Fruit fly (Drosophila melanogaster) whole organism, prepupa: ENCODE data around the gene CG7872.

ENCODE experiments used
- Blimp-1 ChIP-seq: fragments of 200-800 bp; sonication (Bioruptor generic); optimal IDR thresholded peaks from 3 replicates; lab custom pipeline; 2017; ENCODE audit warnings: missing biosample characterization, missing genetic modification characterization, mild to moderate bottlenecking, moderate library complexity, missing genetic modification reagents
- CG10669 ChIP-seq: fragments of 200-800 bp; sonication (Bioruptor generic); optimal IDR thresholded peaks from 3 replicates; lab custom pipeline; 2018; ENCODE audit warnings: missing biosample characterization, mild to moderate bottlenecking, missing genetic modification characterization, moderate library complexity
- CG11762 ChIP-seq: fragments of 200-800 bp; sonication (Bioruptor generic); optimal IDR thresholded peaks from 3 replicates; lab custom pipeline; 2016; ENCODE audit warnings: missing biosample characterization, missing genetic modification characterization; ENCODE audit not compliant: insufficient read depth
- CG15336 ChIP-seq: fragments of 200-800 bp; sonication (Bioruptor generic); IDR thresholded peaks from 2 replicates; pipeline ENCODE4 v1.3.6; 2022; ENCODE audit warnings: missing biosample characterization, missing genetic modification characterization
- CG1621 ChIP-seq: fragments of 200-800 bp; sonication (Bioruptor generic); optimal IDR thresholded peaks from 3 replicates; lab custom pipeline; 2018; ENCODE audit warnings: missing biosample characterization, mild to moderate bottlenecking, missing genetic modification characterization
- CG16779 ChIP-seq: fragments of 200-800 bp; sonication (Bioruptor generic); optimal IDR thresholded peaks from 3 replicates; lab custom pipeline; 2017; ENCODE audit warnings: missing biosample characterization, mild to moderate bottlenecking, missing genetic modification characterization
- CG31627 ChIP-seq: fragments of 200-800 bp; sonication (Bioruptor generic); optimal IDR thresholded peaks from 3 replicates; lab custom pipeline; 2016; ENCODE audit warnings: missing biosample characterization, missing genetic modification characterization
- CG34406 ChIP-seq: fragments of 200-800 bp; sonication (Bioruptor generic); optimal IDR thresholded peaks from 3 replicates; lab custom pipeline; 2016; ENCODE audit warnings: missing biosample characterization, missing genetic modification characterization
- CG3919 ChIP-seq: fragments of 200-800 bp; sonication (Bioruptor generic); optimal IDR thresholded peaks from 3 replicates; lab custom pipeline; 2016; ENCODE audit warnings: missing biosample characterization, missing genetic modification characterization
- CG4318 ChIP-seq: fragments of 200-800 bp; sonication (Bioruptor generic); optimal IDR thresholded peaks from 3 replicates; lab custom pipeline; 2017; ENCODE audit warnings: missing biosample characterization, mild to moderate bottlenecking, missing genetic modification characterization
- CG6163 ChIP-seq: fragments of 200-800 bp; sonication (Bioruptor generic); IDR thresholded peaks from 3 replicates; pipeline ENCODE4 v1.3.6; 2022; ENCODE audit warnings: missing biosample characterization, missing genetic modification characterization
- CG6276 ChIP-seq: fragments of 200-800 bp; sonication (Bioruptor generic); optimal IDR thresholded peaks from 2 replicates; lab custom pipeline; 2017; ENCODE audit warnings: missing biosample characterization, mild to moderate bottlenecking, missing genetic modification characterization
- CG6792 ChIP-seq: fragments of 200-800 bp; sonication (Bioruptor generic); optimal IDR thresholded peaks from 3 replicates; lab custom pipeline; 2016; ENCODE audit warnings: missing biosample characterization, missing genetic modification characterization
- CG6808 ChIP-seq: fragments of 200-800 bp; sonication (Bioruptor generic); optimal IDR thresholded peaks from 3 replicates; lab custom pipeline; 2017; ENCODE audit warnings: missing biosample characterization, missing genetic modification characterization, mild to moderate bottlenecking, moderate library complexity, missing genetic modification reagents
- CG7368 ChIP-seq: fragments of 200-800 bp; sonication (Bioruptor generic); optimal IDR thresholded peaks from 3 replicates; lab custom pipeline; 2016; ENCODE audit warnings: missing biosample characterization, missing genetic modification characterization
- CG8119 ChIP-seq: fragments of 200-800 bp; sonication (Bioruptor generic); IDR thresholded peaks from 3 replicates; pipeline ENCODE4 v1.3.6; 2022; ENCODE audit warnings: missing biosample characterization, missing genetic modification characterization
- Eip78C ChIP-seq: fragments of 200-800 bp; sonication (Bioruptor generic); peaks from one replicate; lab custom pipeline; 2016; ENCODE audit warnings: missing biosample characterization, missing genetic modification characterization
- Gug ChIP-seq: fragments of 200-800 bp; sonication (Bioruptor generic); IDR thresholded peaks from 2 replicates; pipeline ENCODE4 v1.3.6; 2022; ENCODE audit warnings: missing biosample characterization, missing genetic modification characterization
- Hr39 ChIP-seq: fragments of 200-800 bp; sonication (Bioruptor generic); optimal IDR thresholded peaks from 2 replicates; lab custom pipeline; 2016; ENCODE audit warnings: missing biosample characterization, missing genetic modification characterization
- Hr4 ChIP-seq: fragments of 200-800 bp; sonication (Bioruptor generic); optimal IDR thresholded peaks from 3 replicates; lab custom pipeline; 2016; ENCODE audit warnings: missing biosample characterization, missing genetic modification characterization
- Lpt ChIP-seq: fragments of 200-800 bp; sonication (Bioruptor generic); optimal IDR thresholded peaks from 3 replicates; lab custom pipeline; 2016; ENCODE audit warnings: missing biosample characterization, missing genetic modification characterization
- Met ChIP-seq: fragments of 200-800 bp; sonication (Bioruptor generic); optimal IDR thresholded peaks from 3 replicates; lab custom pipeline; 2016; ENCODE audit warnings: missing biosample characterization, missing genetic modification characterization
- OdsH ChIP-seq: fragments of 200-800 bp; sonication (Bioruptor generic); optimal IDR thresholded peaks from 3 replicates; lab custom pipeline; 2016; ENCODE audit warnings: missing biosample characterization, missing genetic modification characterization
- Smox ChIP-seq: fragments of 200-800 bp; sonication (Bioruptor generic); optimal IDR thresholded peaks from 3 replicates; lab custom pipeline; 2016; ENCODE audit warnings: missing biosample characterization, missing genetic modification characterization
- Sox102F ChIP-seq: fragments of 200-800 bp; sonication (Bioruptor generic); optimal IDR thresholded peaks from 2 replicates; lab custom pipeline; 2016; ENCODE audit warnings: missing biosample characterization, mild to moderate bottlenecking, missing genetic modification characterization
- Sox14 ChIP-seq: fragments of 200-800 bp; sonication (Bioruptor generic); optimal IDR thresholded peaks from 3 replicates; lab custom pipeline; 2016; ENCODE audit warnings: missing biosample characterization, missing genetic modification characterization
- acj6 ChIP-seq: fragments of 200-800 bp; sonication (Bioruptor generic); optimal IDR thresholded peaks from 3 replicates; lab custom pipeline; 2016; ENCODE audit warnings: missing biosample characterization, missing genetic modification characterization
- cyc ChIP-seq: fragments of 200-800 bp; sonication (Bioruptor generic); optimal IDR thresholded peaks from 3 replicates; lab custom pipeline; 2016; ENCODE audit warnings: missing biosample characterization, missing genetic modification characterization
- dsx ChIP-seq: fragments of 200-800 bp; optimal IDR thresholded peaks from 3 replicates; lab custom pipeline; 2019; ENCODE audit warnings: missing biosample characterization, mild to moderate bottlenecking, missing genetic modification characterization, moderate library complexity; ENCODE audit not compliant: poor library complexity, severe bottlenecking
- eg ChIP-seq: fragments of 200-800 bp; sonication (Bioruptor generic); IDR thresholded peaks from 3 replicates; pipeline ENCODE4 v1.3.6; 2022; ENCODE audit warnings: missing biosample characterization, missing genetic modification characterization
- esn ChIP-seq: fragments of 200-800 bp; sonication (Bioruptor generic); optimal IDR thresholded peaks from 2 replicates; lab custom pipeline; 2016; ENCODE audit warnings: missing biosample characterization, mild to moderate bottlenecking, missing genetic modification characterization, moderate library complexity
- fd59A ChIP-seq: fragments of 200-800 bp; sonication (Bioruptor generic); optimal IDR thresholded peaks from 2 replicates; lab custom pipeline; 2017; ENCODE audit warnings: missing biosample characterization, mild to moderate bottlenecking, missing genetic modification characterization, missing genetic modification reagents
- fd85E ChIP-seq: fragments of 200-800 bp; sonication (Bioruptor generic); optimal IDR thresholded peaks from 3 replicates; lab custom pipeline; 2016; ENCODE audit warnings: missing biosample characterization, missing genetic modification characterization
- lz ChIP-seq: fragments of 200-800 bp; sonication (Bioruptor generic); optimal IDR thresholded peaks from 3 replicates; lab custom pipeline; 2016; ENCODE audit warnings: missing biosample characterization, missing genetic modification characterization
- net ChIP-seq: fragments of 200-800 bp; sonication (Bioruptor generic); optimal IDR thresholded peaks from 3 replicates; lab custom pipeline; 2016; ENCODE audit warnings: missing biosample characterization, missing genetic modification characterization
- pdm3 ChIP-seq: fragments of 200-800 bp; sonication (Bioruptor generic); optimal IDR thresholded peaks from 3 replicates; lab custom pipeline; 2016; ENCODE audit warnings: missing biosample characterization, missing genetic modification characterization
- salr ChIP-seq, 2 experiments: fragments of 200-800 bp; sonication (Bioruptor generic); optimal IDR thresholded peaks; 3 replicates each; lab custom pipeline; 2016 to 2018; ENCODE audit warnings: missing biosample characterization in 2 of 2, missing genetic modification characterization in 2 of 2, mild to moderate bottlenecking in 1 of 2
- spab ChIP-seq: fragments of 200-800 bp; sonication (Bioruptor generic); optimal IDR thresholded peaks from 2 replicates; lab custom pipeline; 2017; ENCODE audit warnings: missing biosample characterization, mild to moderate bottlenecking, missing genetic modification characterization, missing genetic modification reagents
- ss ChIP-seq, 2 experiments: fragments of 200-800 bp; sonication (Bioruptor generic); optimal IDR thresholded peaks; 2 replicates in 1 of 2; 3 replicates in 1 of 2; lab custom pipeline; 2017 to 2018; ENCODE audit warnings: mild to moderate bottlenecking in 2 of 2, missing biosample characterization in 2 of 2, missing genetic modification characterization in 2 of 2, moderate library complexity in 1 of 2
- svp ChIP-seq: fragments of 200-800 bp; sonication (Bioruptor generic); peaks from one replicate; lab custom pipeline; 2016; ENCODE audit warnings: missing biosample characterization, missing genetic modification characterization
- topi ChIP-seq: fragments of 200-800 bp; sonication (Bioruptor generic); optimal IDR thresholded peaks from 3 replicates; lab custom pipeline; 2016; ENCODE audit warnings: missing biosample characterization, missing genetic modification characterization
- vri ChIP-seq: fragments of 200-800 bp; sonication (Bioruptor generic); optimal IDR thresholded peaks from 3 replicates; lab custom pipeline; 2016; ENCODE audit warnings: missing biosample characterization, mild to moderate bottlenecking, missing genetic modification characterization

The CG7872 gene

DNA sequence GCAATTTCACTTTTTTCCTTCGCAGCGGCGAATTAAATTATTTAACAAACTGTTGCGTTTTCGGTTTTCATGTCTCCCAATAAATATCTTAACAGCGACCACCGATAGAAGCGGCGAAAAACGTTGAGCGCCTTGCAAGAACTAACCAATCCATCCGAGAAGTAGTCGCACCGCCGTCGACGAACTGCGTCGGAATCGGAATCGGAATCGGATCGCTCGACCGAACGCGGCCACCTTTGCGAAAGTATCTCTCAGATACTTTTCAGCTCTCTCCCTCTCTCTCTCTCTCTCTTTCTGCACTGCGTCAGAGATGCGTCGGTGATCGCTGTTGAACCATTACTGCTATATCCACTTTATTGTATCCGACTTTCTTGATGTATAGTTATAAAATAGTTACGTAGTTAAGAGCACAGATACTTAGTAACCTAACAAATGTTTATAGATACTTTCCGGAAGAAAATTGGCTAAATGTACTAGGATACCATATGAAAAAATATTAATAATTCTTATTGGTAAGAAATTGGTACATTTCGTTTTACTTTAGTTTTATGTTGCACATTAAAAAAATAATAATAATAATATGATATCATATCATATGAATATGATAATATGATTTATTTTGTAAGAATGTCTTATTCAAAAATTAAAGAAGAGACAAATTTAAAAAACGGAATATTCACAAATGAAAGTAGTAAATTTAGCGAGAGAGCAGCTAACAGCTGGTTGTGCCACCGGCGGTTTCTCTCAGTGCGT is 15.6 kb downstream of the CG7872 start, which contains the start of gene Chsy (continued):
- TF ChIP-seq CG7368 (GFP tag; lab: Kevin White, UChicago), result no peak
- TF ChIP-seq CG1621 (tag; lab: Kevin White, UChicago), result no peak
- TF ChIP-seq svp (GFP tag; lab: Kevin White, UChicago), result peak; percentile 86
- TF ChIP-seq Hr39 (GFP tag; lab: Kevin White, UChicago), result no peak
- TF ChIP-seq CG11762 (GFP tag; lab: Kevin White, UChicago), result no peak
- TF ChIP-seq Blimp-1, result no peak
- TF ChIP-seq Smox (GFP tag; lab: Kevin White, UChicago), result no peak
- no peak for TF ChIP-seq fd59A (GFP tag; lab: Kevin White, UChicago)
- TF ChIP-seq cyc, result no peak

DNA sequence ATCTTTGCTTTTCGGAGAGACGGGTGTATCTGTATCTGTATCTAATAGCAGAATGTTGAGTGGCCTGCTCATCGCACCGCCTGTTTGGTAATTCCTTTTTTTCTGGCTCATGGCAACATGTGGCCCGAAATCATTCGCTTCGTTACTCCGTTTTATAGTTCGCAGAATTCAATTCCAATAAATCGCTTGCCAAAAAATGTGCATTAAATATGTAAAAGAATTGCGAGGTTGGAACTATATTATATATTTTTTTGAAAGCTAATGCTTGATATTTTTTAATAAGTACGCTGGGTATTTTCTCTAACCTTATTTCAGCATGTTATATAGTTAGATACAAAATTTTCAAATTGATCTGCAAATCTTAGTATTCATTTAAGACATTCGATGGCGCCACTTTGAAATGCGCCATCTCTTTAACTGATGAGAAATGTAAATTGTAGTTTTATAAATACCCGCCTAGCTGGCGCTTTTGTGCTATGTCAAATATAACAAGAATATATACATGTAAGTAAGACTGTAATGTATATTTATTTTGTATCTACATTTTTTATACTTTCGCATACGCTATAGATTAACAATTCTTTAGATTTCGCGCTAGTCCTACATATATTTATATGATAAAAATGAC is 16.3 kb downstream of the CG7872 start:
- TF ChIP-seq CG34406 (GFP tag; lab: Kevin White, UChicago), result no peak
- TF ChIP-seq svp (GFP tag; lab: Kevin White, UChicago), result peak; percentile 38
- TF ChIP-seq CG6163, result 0 out of 3 replicates have a peak, but pooled peaks have one; percentile 12
- TF ChIP-seq dsx (GFP tag; lab: Kevin White, UChicago), result no peak
- TF ChIP-seq Eip78C, result peak; percentile 53
- TF ChIP-seq CG31627, result peak; percentile 49
- TF ChIP-seq Smox (GFP tag; lab: Kevin White, UChicago), result peak; percentile 13
- peak in 1 of 2 experiments; percentile 6 for TF ChIP-seq ss (GFP tag; optimal IDR thresholded peaks at IDR 0.05; lab: Kevin White, UChicago)
- peak; percentile 55 for TF ChIP-seq Hr39 (GFP tag; lab: Kevin White, UChicago)
- no peak for TF ChIP-seq net
- TF ChIP-seq cyc, result peak; percentile 41
- TF ChIP-seq Met (GFP tag; lab: Kevin White, UChicago), result peak; percentile 19
- peak; percentile 19 for TF ChIP-seq lz

DNA sequence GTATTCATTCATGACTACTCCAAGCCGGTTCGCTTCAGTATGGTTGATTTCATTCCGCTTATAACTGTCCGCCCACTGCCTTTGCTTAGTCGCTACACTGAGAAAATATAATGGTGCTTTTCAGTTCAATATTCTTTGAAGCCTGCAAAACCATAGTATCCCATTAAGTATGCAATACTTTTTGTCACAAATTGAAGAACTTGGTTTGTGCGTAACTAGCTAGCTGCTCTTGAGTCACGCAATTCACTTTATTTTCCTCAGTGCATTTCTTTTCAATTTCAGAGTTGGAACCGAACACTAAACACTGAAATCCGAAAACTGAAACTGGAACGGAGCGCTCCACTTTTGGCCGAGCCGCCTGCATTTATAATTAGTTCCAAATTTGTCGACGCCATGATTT is 21.7 kb downstream of the CG7872 start:
- peak; percentile 24 for TF ChIP-seq Met (GFP tag; lab: Kevin White, UChicago)
- no peak for TF ChIP-seq CG4318 (GFP tag; lab: Kevin White, UChicago)
- TF ChIP-seq CG6808 (GFP tag; lab: Kevin White, UChicago), result no peak
- TF ChIP-seq Gug (GFP tag; lab: Robert Waterston, UW), result no peak; the same call in 1 of the 2 replicates
- peak; percentile 14 for TF ChIP-seq esn (GFP tag; lab: Kevin White, UChicago)
- TF ChIP-seq svp (GFP tag; lab: Kevin White, UChicago), result peak; percentile 65
- TF ChIP-seq CG1621 (tag; lab: Kevin White, UChicago), result no peak
- TF ChIP-seq salr (GFP tag; optimal IDR thresholded peaks at IDR 0.05; lab: Kevin White, UChicago), result no peak
- TF ChIP-seq Hr4 (GFP tag; lab: Kevin White, UChicago), result peak; percentile 67
- peak; percentile 2 for TF ChIP-seq CG31627
- peak; percentile 48; the same call in 2 of the 3 replicates for TF ChIP-seq CG6163
- TF ChIP-seq eg (GFP tag; lab: Robert Waterston, UW), result peak; percentile 77
- TF ChIP-seq topi (GFP tag; lab: Kevin White, UChicago), result peak; percentile 11
- peak; percentile 47 for TF ChIP-seq pdm3 (GFP tag; lab: Kevin White, UChicago)
- TF ChIP-seq CG6276 (GFP tag; lab: Kevin White, UChicago), result peak; percentile 59
- TF ChIP-seq CG6792 (GFP tag; lab: Kevin White, UChicago), result no peak
- peak; percentile 36 for TF ChIP-seq OdsH (GFP tag; lab: Kevin White, UChicago)
- no peak for TF ChIP-seq Sox102F (GFP tag; lab: Kevin White, UChicago)
- TF ChIP-seq fd85E (GFP tag; lab: Kevin White, UChicago), result no peak
- no peak for TF ChIP-seq vri (GFP tag; lab: Kevin White, UChicago)
- TF ChIP-seq CG15336 (GFP tag; lab: Robert Waterston, UW), result peak; percentile 78
- peak; percentile 61 for TF ChIP-seq CG8119 (GFP tag; lab: Robert Waterston, UW)
- TF ChIP-seq acj6 (GFP tag; lab: Kevin White, UChicago), result peak; percentile 17
- TF ChIP-seq ss (GFP tag; optimal IDR thresholded peaks at IDR 0.05; lab: Kevin White, UChicago), result no peak
- TF ChIP-seq cyc, result peak; percentile 33
- no peak for TF ChIP-seq CG10669 (GFP tag; lab: Kevin White, UChicago)
- no peak for TF ChIP-seq CG16779 (tag; lab: Kevin White, UChicago)
- TF ChIP-seq spab (GFP tag; lab: Kevin White, UChicago), result no peak
- TF ChIP-seq CG3919 (GFP tag; lab: Kevin White, UChicago), result peak; percentile 25
- TF ChIP-seq CG11762 (GFP tag; lab: Kevin White, UChicago), result peak; percentile 6
- TF ChIP-seq Sox14, result no peak
- TF ChIP-seq Hr39 (GFP tag; lab: Kevin White, UChicago), result peak; percentile 35
- TF ChIP-seq Eip78C, result peak; percentile 79
- TF ChIP-seq fd59A (GFP tag; lab: Kevin White, UChicago), result no peak
- peak; percentile 21 for TF ChIP-seq Lpt (GFP tag; lab: Kevin White, UChicago)
- no peak for TF ChIP-seq CG7368 (GFP tag; lab: Kevin White, UChicago)
- TF ChIP-seq net, result peak; percentile 3
- TF ChIP-seq CG34406 (GFP tag; lab: Kevin White, UChicago), result no peak
